Fruit fly (Drosophila melanogaster) whole organism, embryonic: ENCODE data around the gene CG12783.

Source experiments
- BEAF-32 ChIP-seq: fragments of 200-800 bp; sonication (Bioruptor generic); optimal IDR thresholded peaks from 3 replicates; lab custom pipeline; 2017; ENCODE audit warnings: missing biosample characterization, missing genetic modification characterization, mild to moderate bottlenecking, moderate library complexity, missing genetic modification reagents
- Bgb ChIP-seq: fragments of 200-800 bp; sonication (Bioruptor generic); IDR thresholded peaks from 2 replicates; pipeline ENCODE4 v1.3.6; 2022; ENCODE audit warnings: missing biosample characterization, missing genetic modification characterization; ENCODE audit not compliant: partially characterized antibody
- C15 ChIP-seq: fragments of 200-800 bp; sonication (Bioruptor generic); IDR thresholded peaks from 3 replicates; pipeline ENCODE4 v1.3.6; 2022; ENCODE audit warnings: missing biosample characterization, missing genetic modification characterization
- CG10462 ChIP-seq: fragments of 200-800 bp; sonication (Bioruptor generic); optimal IDR thresholded peaks from 2 replicates; lab custom pipeline; 2016; ENCODE audit warnings: missing biosample characterization, missing genetic modification characterization
- CG11247 ChIP-seq: fragments of 200-800 bp; sonication (Bioruptor generic); IDR thresholded peaks from 2 replicates; pipeline ENCODE4 v1.3.6; 2022; ENCODE audit warnings: missing biosample characterization, missing genetic modification characterization
- CG12299 ChIP-seq: fragments of 200-800 bp; sonication (Bioruptor generic); optimal IDR thresholded peaks from 2 replicates; lab custom pipeline; 2018; ENCODE audit warnings: missing biosample characterization, mild to moderate bottlenecking, missing genetic modification characterization
- CG12659 ChIP-seq: fragments of 200-800 bp; sonication (Bioruptor generic); optimal IDR thresholded peaks from 3 replicates; lab custom pipeline; 2017; ENCODE audit warnings: mild to moderate bottlenecking, missing biosample characterization, missing genetic modification reagents, missing genetic modification characterization
- CG12769 ChIP-seq: fragments of 200-800 bp; sonication (Bioruptor generic); optimal IDR thresholded peaks from 2 replicates; lab custom pipeline; 2019; ENCODE audit warnings: missing biosample characterization, mild to moderate bottlenecking, missing genetic modification characterization, moderate library complexity
- CG13123 ChIP-seq: fragments of 200-800 bp; sonication (Bioruptor generic); optimal IDR thresholded peaks from 2 replicates; lab custom pipeline; 2016; ENCODE audit warnings: missing biosample characterization, missing genetic modification characterization
- CG1603 ChIP-seq: fragments of 200-800 bp; sonication (Bioruptor generic); optimal IDR thresholded peaks from 2 replicates; lab custom pipeline; 2019; ENCODE audit warnings: missing biosample characterization, mild to moderate bottlenecking, missing genetic modification characterization, moderate library complexity
- CG17186 ChIP-seq: fragments of 200-800 bp; sonication (Bioruptor generic); optimal IDR thresholded peaks from 3 replicates; lab custom pipeline; 2017; ENCODE audit warnings: missing biosample characterization, missing genetic modification reagents, missing genetic modification characterization
- CG2116 ChIP-seq: fragments of 200-800 bp; sonication (Bioruptor generic); optimal IDR thresholded peaks from 3 replicates; lab custom pipeline; 2018; ENCODE audit warnings: missing biosample characterization, mild to moderate bottlenecking, missing genetic modification characterization
- CG30020 ChIP-seq: fragments of 200-800 bp; optimal IDR thresholded peaks from 2 replicates; lab custom pipeline; 2019; ENCODE audit warnings: missing biosample characterization, mild to moderate bottlenecking, missing genetic modification characterization, moderate library complexity
- CG4360 ChIP-seq: fragments of 200-800 bp; sonication (Bioruptor generic); IDR thresholded peaks from 2 replicates; pipeline ENCODE4 v1.3.6; 2022; ENCODE audit warnings: missing biosample characterization, missing genetic modification characterization
- CG4404 ChIP-seq: fragments of 200-800 bp; sonication (Bioruptor generic); IDR thresholded peaks from 2 replicates; pipeline ENCODE4 v1.3.6; 2022; ENCODE audit warnings: missing biosample characterization, missing genetic modification characterization
- CG6791 ChIP-seq: fragments of 200-800 bp; sonication (Bioruptor generic); IDR thresholded peaks from 3 replicates; pipeline ENCODE4 v1.3.6; 2022; ENCODE audit warnings: missing biosample characterization, missing genetic modification characterization; ENCODE audit not compliant: partially characterized antibody
- D19B ChIP-seq: fragments of 200-800 bp; sonication (Bioruptor generic); optimal IDR thresholded peaks from 2 replicates; lab custom pipeline; 2017; ENCODE audit warnings: missing biosample characterization, mild to moderate bottlenecking, missing genetic modification characterization
- Fer1 ChIP-seq: fragments of 200-800 bp; sonication (Bioruptor generic); optimal IDR thresholded peaks from 2 replicates; lab custom pipeline; 2017; ENCODE audit warnings: missing biosample characterization, mild to moderate bottlenecking, missing genetic modification characterization
- H15 ChIP-seq: fragments of 200-800 bp; sonication (Bioruptor generic); IDR thresholded peaks from 3 replicates; pipeline ENCODE4 v1.3.6; 2022; ENCODE audit warnings: missing biosample characterization, missing genetic modification characterization
- HLH4C ChIP-seq: fragments of 200-800 bp; sonication (Bioruptor generic); IDR thresholded peaks from 3 replicates; pipeline ENCODE4 v1.3.6; 2022; ENCODE audit warnings: missing biosample characterization, missing genetic modification characterization; ENCODE audit not compliant: partially characterized antibody
- Hey ChIP-seq: fragments of 200-800 bp; sonication (Bioruptor generic); optimal IDR thresholded peaks from 3 replicates; lab custom pipeline; 2018; ENCODE audit warnings: missing biosample characterization, mild to moderate bottlenecking, missing genetic modification characterization
- Hsf ChIP-seq: fragments of 200-800 bp; sonication (Bioruptor generic); optimal IDR thresholded peaks from 3 replicates; lab custom pipeline; 2016; ENCODE audit warnings: missing biosample characterization, missing genetic modification characterization
- Myb ChIP-seq: fragments of 200-800 bp; sonication (Bioruptor generic); optimal IDR thresholded peaks from 2 replicates; lab custom pipeline; 2016; ENCODE audit warnings: missing biosample characterization, missing genetic modification characterization
- Opbp ChIP-seq: fragments of 200-800 bp; sonication (Bioruptor generic); IDR thresholded peaks from 3 replicates; pipeline ENCODE4 v1.3.6; 2022; ENCODE audit warnings: missing biosample characterization, missing genetic modification characterization; ENCODE audit not compliant: partially characterized antibody
- Scr ChIP-seq: fragments of 200-800 bp; sonication (Bioruptor generic); IDR thresholded peaks from 2 replicates; pipeline ENCODE4 v1.3.6; 2022; ENCODE audit warnings: missing biosample characterization, missing genetic modification characterization; ENCODE audit not compliant: partially characterized antibody
- Sin3A ChIP-seq: fragments of >200 bp; optimal IDR thresholded peaks from 2 replicates; lab custom pipeline; 2018
- Six4 ChIP-seq: fragments of 200-800 bp; sonication (Bioruptor generic); optimal IDR thresholded peaks from 2 replicates; lab custom pipeline; 2016; ENCODE audit warnings: missing biosample characterization, missing genetic modification characterization
- YL-1 ChIP-seq: fragments of 200-800 bp; sonication (Bioruptor generic); optimal IDR thresholded peaks from 3 replicates; lab custom pipeline; 2017; ENCODE audit warnings: missing biosample characterization, mild to moderate bottlenecking, missing genetic modification characterization
- amos ChIP-seq: fragments of 200-800 bp; sonication (Bioruptor generic); IDR thresholded peaks from 2 replicates; pipeline ENCODE4 v1.3.6; 2022; ENCODE audit warnings: missing biosample characterization, missing genetic modification characterization; ENCODE audit not compliant: partially characterized antibody
- br ChIP-seq: fragments of >200 bp; optimal IDR thresholded peaks from 2 replicates; lab custom pipeline; 2017
- bsh ChIP-seq, 2 experiments: fragments of 200-800 bp; sonication (Bioruptor generic); optimal IDR thresholded peaks; 2 replicates each; lab custom pipeline; 2017 to 2018; ENCODE audit warnings: mild to moderate bottlenecking in 2 of 2, missing biosample characterization in 2 of 2, missing genetic modification characterization in 2 of 2, moderate library complexity in 1 of 2
- gem ChIP-seq: fragments of 200-800 bp; sonication (Bioruptor generic); optimal IDR thresholded peaks from 2 replicates; lab custom pipeline; 2019; ENCODE audit warnings: missing biosample characterization, mild to moderate bottlenecking, missing genetic modification characterization, moderate library complexity
- inv ChIP-seq: fragments of 200-800 bp; sonication (Bioruptor generic); IDR thresholded peaks from 2 replicates; pipeline ENCODE4 v1.3.6; 2022; ENCODE audit warnings: missing biosample characterization, missing genetic modification characterization; ENCODE audit not compliant: partially characterized antibody
- knrl ChIP-seq: fragments of 200-800 bp; sonication (Bioruptor generic); IDR thresholded peaks from 3 replicates; pipeline ENCODE4 v1.3.6; 2022; ENCODE audit warnings: missing biosample characterization, missing genetic modification characterization; ENCODE audit not compliant: partially characterized antibody
- lmd ChIP-seq: fragments of 200-800 bp; sonication (Bioruptor generic); IDR thresholded peaks from 2 replicates; pipeline ENCODE4 v1.3.6; 2022; ENCODE audit warnings: missing biosample characterization, missing genetic modification characterization
- nerfin-2 ChIP-seq: fragments of 200-800 bp; sonication (Bioruptor generic); IDR thresholded peaks from 2 replicates; pipeline ENCODE4 v1.3.6; 2022; ENCODE audit warnings: missing biosample characterization, missing genetic modification characterization; ENCODE audit not compliant: partially characterized antibody
- pho ChIP-seq: fragments of 200-800 bp; sonication (Bioruptor generic); optimal IDR thresholded peaks from 2 replicates; lab custom pipeline; 2016; ENCODE audit warnings: missing biosample characterization, missing genetic modification characterization
- pita ChIP-seq: fragments of 200-800 bp; sonication (Bioruptor generic); optimal IDR thresholded peaks from 2 replicates; lab custom pipeline; 2017; ENCODE audit warnings: missing biosample characterization, mild to moderate bottlenecking, missing genetic modification characterization
- pzg ChIP-seq: fragments of 200-800 bp; sonication (Bioruptor generic); optimal IDR thresholded peaks from 3 replicates; lab custom pipeline; 2018; ENCODE audit warnings: missing biosample characterization, mild to moderate bottlenecking, missing genetic modification characterization, moderate library complexity
- rib ChIP-seq: fragments of 200-800 bp; sonication (Bioruptor generic); IDR thresholded peaks from 2 replicates; pipeline ENCODE4 v1.3.6; 2022; ENCODE audit warnings: missing biosample characterization, missing genetic modification characterization
- ro ChIP-seq: fragments of 200-800 bp; sonication (Bioruptor generic); IDR thresholded peaks from 2 replicates; pipeline ENCODE4 v1.3.6; 2022; ENCODE audit warnings: missing biosample characterization, missing genetic modification characterization
- row ChIP-seq: fragments of 200-800 bp; sonication (Bioruptor generic); IDR thresholded peaks from 3 replicates; pipeline ENCODE4 v1.3.6; 2022; ENCODE audit warnings: missing biosample characterization, missing genetic modification characterization
- sima ChIP-seq: fragments of 200-800 bp; sonication (Bioruptor generic); optimal IDR thresholded peaks from 2 replicates; lab custom pipeline; 2016; ENCODE audit warnings: missing biosample characterization, missing genetic modification characterization
- slbo ChIP-seq: fragments of 200-800 bp; sonication (Bioruptor generic); IDR thresholded peaks from 2 replicates; pipeline ENCODE4 v1.3.6; 2022; ENCODE audit warnings: missing biosample characterization, missing genetic modification characterization
- slou ChIP-seq: fragments of 200-800 bp; sonication (Bioruptor generic); optimal IDR thresholded peaks from 3 replicates; lab custom pipeline; 2016; ENCODE audit warnings: missing biosample characterization, missing genetic modification characterization
- sqz ChIP-seq: fragments of 200-800 bp; sonication (Bioruptor generic); optimal IDR thresholded peaks from 3 replicates; lab custom pipeline; 2018; ENCODE audit warnings: missing biosample characterization, mild to moderate bottlenecking, missing genetic modification characterization
- sug ChIP-seq: fragments of 200-800 bp; optimal IDR thresholded peaks from 2 replicates; lab custom pipeline; 2019; ENCODE audit warnings: missing biosample characterization, mild to moderate bottlenecking, missing genetic modification characterization, moderate library complexity
- tin ChIP-seq: fragments of 200-800 bp; sonication (Bioruptor generic); optimal IDR thresholded peaks from 3 replicates; lab custom pipeline; 2016; ENCODE audit warnings: missing biosample characterization, missing genetic modification characterization
- toy ChIP-seq: fragments of 200-800 bp; sonication (Bioruptor generic); IDR thresholded peaks from 2 replicates; pipeline ENCODE4 v1.3.6; 2022; ENCODE audit warnings: missing biosample characterization, missing genetic modification characterization
- usp ChIP-seq: fragments of >200 bp; optimal IDR thresholded peaks from 2 replicates; lab custom pipeline; 2017; ENCODE audit warnings: missing biosample characterization, missing genetic modification characterization
- yki ChIP-seq: fragments of >200 bp; optimal IDR thresholded peaks from 3 replicates; lab custom pipeline; 2018
- zen ChIP-seq: fragments of 200-800 bp; sonication (Bioruptor generic); optimal IDR thresholded peaks from 3 replicates; lab custom pipeline; 2018; ENCODE audit warnings: missing biosample characterization, mild to moderate bottlenecking, missing genetic modification characterization, moderate library complexity

The CG12783 gene

DNA sequence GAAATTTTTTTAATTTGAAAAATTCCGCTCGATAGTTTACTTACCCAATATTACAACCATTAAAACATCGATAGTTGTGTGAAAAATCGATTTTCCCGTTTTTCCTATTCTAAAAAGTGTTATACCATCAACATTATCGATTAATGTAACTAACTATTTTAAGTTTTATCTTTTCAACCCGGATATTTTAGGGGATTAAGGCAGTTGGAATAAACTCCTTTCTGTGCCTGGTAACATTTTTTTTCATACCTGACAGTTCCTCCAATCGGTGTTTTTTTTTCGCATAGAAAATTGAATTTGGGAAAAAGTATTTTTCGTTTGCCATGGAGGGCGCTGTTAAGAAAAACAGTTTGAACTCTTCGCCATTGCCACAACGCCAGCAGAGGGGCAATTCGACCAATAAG lies 26.8 kb upstream of the CG12783 start, which contains the start of gene nonA-l (continued):
- TF ChIP-seq CG12769 (no peak), rib (GFP tag; lab: Robert Waterston, UW) (no peak), knrl (peak; percentile 83), toy (GFP tag; lab: Robert Waterston, UW) (no peak), amos (GFP tag; lab: Robert Waterston, UW) (peak; percentile 87), sima (GFP tag; lab: Kevin White, UChicago) (no peak), HLH4C (GFP tag; lab: Robert Waterston, UW) (peak; percentile 87), CG30020 (tag; lab: Kevin White, UChicago) (peak; percentile 36), CG6791 (peak; percentile 85), CG4360 (GFP tag; lab: Robert Waterston, UW) (no peak), inv (peak; percentile 80), slou (GFP tag; lab: Kevin White, UChicago) (no peak), Fer1 (no peak), Six4 (GFP tag; lab: Kevin White, UChicago) (no peak), row (GFP tag; lab: Robert Waterston, UW) (peak; percentile 25; the same call in 1 of the 3 replicates), CG12299 (tag; lab: Kevin White, UChicago) (no peak), br (lab: Kevin White, UChicago) (no peak), CG12659 (GFP tag; lab: Kevin White, UChicago) (peak; percentile 56), ro (GFP tag; lab: Robert Waterston, UW) (no peak), BEAF-32 (GFP tag; lab: Kevin White, UChicago) (peak; percentile 86), usp (GFP tag; lab: Kevin White, UChicago) (no peak), tin (GFP tag; lab: Kevin White, UChicago) (no peak), H15 (GFP tag; lab: Robert Waterston, UW) (no peak), Scr (GFP tag; lab: Robert Waterston, UW) (peak; percentile 88), CG11247 (no peak), Myb (GFP tag; lab: Kevin White, UChicago) (peak; percentile 65), pho (no peak), pzg (peak; percentile 70), pita (GFP tag; lab: Kevin White, UChicago) (peak; percentile 55), C15 (no peak), D19B (GFP tag; lab: Kevin White, UChicago) (no peak), bsh (GFP tag; optimal IDR thresholded peaks at IDR 0.05; lab: Kevin White, UChicago) (no peak), Bgb (GFP tag; lab: Robert Waterston, UW) (peak; percentile 87), sug (tag; lab: Kevin White, UChicago) (no peak), CG10462 (GFP tag; lab: Kevin White, UChicago) (no peak), Sin3A (no peak), CG1603 (tag; lab: Kevin White, UChicago) (peak; percentile 55), CG17186 (GFP tag; lab: Kevin White, UChicago) (no peak), sqz (peak; percentile 20), yki (no peak), Hey (tag; lab: Kevin White, UChicago) (no peak), CG4404 (GFP tag; lab: Robert Waterston, UW) (no peak), Hsf (no peak), Opbp (GFP tag; lab: Robert Waterston, UW) (peak; percentile 76; the same call in 2 of the 3 replicates), nerfin-2 (peak; percentile 92), lmd (no peak), CG2116 (GFP tag; lab: Kevin White, UChicago) (peak; percentile 94), CG13123 (GFP tag; lab: Kevin White, UChicago) (no peak), gem (tag; lab: Kevin White, UChicago) (no peak), zen (tag; lab: Kevin White, UChicago) (no peak), YL-1 (GFP tag; lab: Kevin White, UChicago) (peak; percentile 78), slbo (GFP tag; lab: Robert Waterston, UW) (no peak)
